5 worm cellular contexts compared by ENCODE assay signal in the genomic region with DNA sequence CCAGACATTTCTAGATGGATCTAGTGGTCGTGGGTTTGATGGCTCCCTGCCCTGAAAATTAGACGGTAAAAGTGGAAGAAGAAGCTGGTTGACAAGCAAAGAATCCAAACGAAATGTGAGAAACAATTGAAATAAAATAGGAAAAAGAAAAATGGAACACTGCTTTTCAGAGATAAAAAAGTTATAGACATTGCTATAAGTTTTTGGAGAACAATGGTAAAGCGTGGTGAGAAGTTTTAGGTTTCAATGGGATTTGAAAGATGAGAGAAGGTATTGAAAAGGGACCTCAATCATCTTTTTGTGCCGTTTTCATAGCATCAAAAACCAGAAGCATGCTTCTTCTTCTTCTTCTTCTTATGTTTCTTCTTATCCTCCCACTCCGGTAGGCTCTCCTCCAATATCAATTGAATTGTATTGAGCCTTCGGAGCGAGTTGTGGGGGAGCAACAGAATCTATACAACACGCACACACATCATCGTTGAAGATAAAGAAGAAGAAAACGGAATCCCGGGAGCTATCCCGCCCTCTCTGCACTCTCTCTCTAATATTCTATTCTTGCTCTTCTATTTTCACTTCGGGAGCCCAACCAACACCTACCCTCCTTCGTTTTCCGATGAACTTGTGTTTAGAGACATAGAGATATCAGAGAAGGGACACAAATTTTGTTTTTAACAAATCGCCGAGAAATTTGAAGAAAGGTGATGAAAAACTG.
TF ChIP-seq lines count a peak whose summit lies in the region.

A gene (minus strand): TSS at position 51 of the 712 bp plus-strand sequence.

TF ChIP-seq in whole organism, L1 larva, 84 proteins besides CTCF, POLR2A, EP300 and RAD21:
- TF ChIP-seq nhr-19 (GFP tag; conservative IDR thresholded peaks at IDR 0.05; lab: Robert Waterston, UW): peak; percentile 26
- peak; percentile 61 for TF ChIP-seq rnt-1 (tag; optimal IDR thresholded peaks at IDR 0.05; lab: Kevin White, UChicago)
- TF ChIP-seq nhr-28 (tag; optimal IDR thresholded peaks at IDR 0.05; lab: Kevin White, UChicago): no peak
- TF ChIP-seq nhr-85 (tag; lab: Kevin White, UChicago): no peak
- TF ChIP-seq efl-1 (optimal IDR thresholded peaks at IDR 0.05; lab: Kevin White, UChicago): no peak
- TF ChIP-seq efl-1 (GFP tag; optimal IDR thresholded peaks at IDR 0.05 in 1 of 2; lab: Kevin White, UChicago): peak in 1 of 2 experiments; percentile 31
- peak; percentile 13 for TF ChIP-seq unc-130 (tag; optimal IDR thresholded peaks at IDR 0.05; lab: Kevin White, UChicago)
- peak; percentile 79 for TF ChIP-seq lin-14 (GFP tag; optimal IDR thresholded peaks at IDR 0.05; lab: Kevin White, UChicago)
- TF ChIP-seq nhr-20 (tag; optimal IDR thresholded peaks at IDR 0.05; lab: Kevin White, UChicago): peak; percentile 8
- peak in 1 of 2 experiments; percentile 27 for TF ChIP-seq lsy-2 (tag; optimal IDR thresholded peaks at IDR 0.05; lab: Kevin White, UChicago)
- TF ChIP-seq nhr-71 (tag; optimal IDR thresholded peaks at IDR 0.05; lab: Kevin White, UChicago): peak; percentile 68
- TF ChIP-seq dsc-1 (tag; optimal IDR thresholded peaks at IDR 0.05; lab: Kevin White, UChicago): peak; percentile 23
- TF ChIP-seq snu-23 (GFP tag; optimal IDR thresholded peaks at IDR 0.05; lab: Kevin White, UChicago): peak; percentile 19
- no peak for TF ChIP-seq fkh-4 (tag; optimal IDR thresholded peaks at IDR 0.05; lab: Kevin White, UChicago; ENCODE audit: borderline replicate concordance)

TF ChIP-seq in whole organism, L2 larva, 48 proteins besides CTCF, POLR2A, EP300 and RAD21:
- no peak for TF ChIP-seq nhr-11 (tag; optimal IDR thresholded peaks at IDR 0.05; lab: Kevin White, UChicago)
- TF ChIP-seq sma-9 (GFP tag; optimal IDR thresholded peaks at IDR 0.05; lab: Kevin White, UChicago): peak; percentile 1
- no peak for TF ChIP-seq sma-9 (tag; optimal IDR thresholded peaks at IDR 0.05; lab: Kevin White, UChicago)
- no peak for TF ChIP-seq skn-1 (tag; optimal IDR thresholded peaks at IDR 0.05; lab: Kevin White, UChicago)
- peak; percentile 73 for TF ChIP-seq F13H6.1 (tag; optimal IDR thresholded peaks at IDR 0.05; lab: Kevin White, UChicago)
- TF ChIP-seq nhr-129 (tag; optimal IDR thresholded peaks at IDR 0.05; lab: Kevin White, UChicago): peak; percentile 28
- no peak for TF ChIP-seq mdl-1 (tag; optimal IDR thresholded peaks at IDR 0.05; lab: Kevin White, UChicago)
- TF ChIP-seq sem-4 (tag; optimal IDR thresholded peaks at IDR 0.05; lab: Kevin White, UChicago): no peak
- no peak for TF ChIP-seq zag-1 (tag; optimal IDR thresholded peaks at IDR 0.05; lab: Kevin White, UChicago)
- TF ChIP-seq nhr-237 (tag; optimal IDR thresholded peaks at IDR 0.05; lab: Kevin White, UChicago): no peak

TF ChIP-seq in whole organism, L4 larva, 104 proteins besides CTCF, POLR2A, EP300 and RAD21 (continues in another document):
- no peak for TF ChIP-seq R02D3.7 (tag; optimal IDR thresholded peaks at IDR 0.05; lab: Kevin White, UChicago)
- no peak for TF ChIP-seq hlh-30 (tag; optimal IDR thresholded peaks at IDR 0.05; lab: Kevin White, UChicago; ENCODE audit: insufficient read depth)
- no peak for TF ChIP-seq F26F4.8 (GFP tag; conservative IDR thresholded peaks at IDR 0.05; lab: Robert Waterston, UW)
- no peak for TF ChIP-seq Y105C5A.15 (GFP tag; IDR thresholded peaks at IDR 0.05; lab: Robert Waterston, UW)
- TF ChIP-seq fkh-10 (GFP tag; optimal IDR thresholded peaks at IDR 0.05; lab: Kevin White, UChicago): no peak
- no peak for TF ChIP-seq ztf-11 (tag; optimal IDR thresholded peaks at IDR 0.05; lab: Kevin White, UChicago)
- peak; percentile 55 for TF ChIP-seq hlh-11 (tag; optimal IDR thresholded peaks at IDR 0.05; lab: Kevin White, UChicago)
- TF ChIP-seq dmd-8 (GFP tag; IDR thresholded peaks at IDR 0.05; lab: Robert Waterston, UW): no peak
- TF ChIP-seq D1046.2 (GFP tag; IDR thresholded peaks at IDR 0.05; lab: Robert Waterston, UW): no peak
- no peak for TF ChIP-seq ceh-44 (GFP tag; IDR thresholded peaks at IDR 0.05; lab: Robert Waterston, UW)
- no peak for TF ChIP-seq lin-15B (tag; optimal IDR thresholded peaks at IDR 0.05; lab: Kevin White, UChicago)
- TF ChIP-seq nhr-102 (tag; optimal IDR thresholded peaks at IDR 0.05; lab: Kevin White, UChicago): no peak
- no peak for TF ChIP-seq mxl-3 (GFP tag; optimal IDR thresholded peaks at IDR 0.05; lab: Kevin White, UChicago)
- no peak for TF ChIP-seq aha-1 (tag; lab: Kevin White, UChicago)
- no peak for TF ChIP-seq tag-97 (GFP tag; IDR thresholded peaks at IDR 0.05; lab: Robert Waterston, UW)
- TF ChIP-seq nhr-28 (tag; optimal IDR thresholded peaks at IDR 0.05; lab: Kevin White, UChicago): peak; percentile 18
- no peak for TF ChIP-seq Y75B8A.6 (GFP tag; IDR thresholded peaks at IDR 0.05; lab: Robert Waterston, UW)
- no peak for TF ChIP-seq ama-1 (optimal IDR thresholded peaks at IDR 0.05; lab: Kevin White, UChicago)
- TF ChIP-seq madf-9 (GFP tag; conservative IDR thresholded peaks at IDR 0.05; lab: Robert Waterston, UW): no peak
- TF ChIP-seq F10B5.3 (tag; optimal IDR thresholded peaks at IDR 0.05; lab: Kevin White, UChicago): no peak
- no peak for TF ChIP-seq F49E8.2 (tag; optimal IDR thresholded peaks at IDR 0.05; lab: Kevin White, UChicago; ENCODE audit: borderline replicate concordance)
- no peak for TF ChIP-seq zfp-2 (tag; optimal IDR thresholded peaks at IDR 0.05; lab: Kevin White, UChicago)

TF ChIP-seq in whole organism, late embryonic, 69 proteins besides CTCF, POLR2A, EP300 and RAD21:
- TF ChIP-seq nfya-1 (tag; optimal IDR thresholded peaks at IDR 0.05; lab: Kevin White, UChicago): peak; percentile 12
- TF ChIP-seq madf-2 (tag; optimal IDR thresholded peaks at IDR 0.05; lab: Kevin White, UChicago): no peak
- TF ChIP-seq ceh-34 (tag; optimal IDR thresholded peaks at IDR 0.05; lab: Kevin White, UChicago): peak; percentile 22
- peak; percentile 80 for TF ChIP-seq ceh-18 (tag; optimal IDR thresholded peaks at IDR 0.05; lab: Kevin White, UChicago)
- no peak for TF ChIP-seq sox-4 (tag; optimal IDR thresholded peaks at IDR 0.05; lab: Kevin White, UChicago)
- no peak for TF ChIP-seq F13H6.1 (tag; optimal IDR thresholded peaks at IDR 0.05; lab: Kevin White, UChicago)
- TF ChIP-seq Y22D7AL.16 (tag; optimal IDR thresholded peaks at IDR 0.05; lab: Kevin White, UChicago): no peak
- peak; percentile 37 for TF ChIP-seq rnt-1 (tag; optimal IDR thresholded peaks at IDR 0.05; lab: Kevin White, UChicago)

TF ChIP-seq in whole organism, mixed stage, embryonic, 35 proteins besides CTCF, POLR2A, EP300 and RAD21:
- TF ChIP-seq hlh-1 (tag; optimal IDR thresholded peaks at IDR 0.05; lab: Kevin White, UChicago): peak; percentile 67
- no peak for TF ChIP-seq nhr-237 (tag; optimal IDR thresholded peaks at IDR 0.05; lab: Kevin White, UChicago)
- peak; percentile 79 for TF ChIP-seq unc-120 (tag; optimal IDR thresholded peaks at IDR 0.05; lab: Kevin White, UChicago; ENCODE audit: poor library complexity, severe bottlenecking)
